Fruit fly (Drosophila melanogaster) whole organism, embryonic: ENCODE results near the gene Sr-CI.

ENCODE experiments used
- Abd-B ChIP-seq: fragments of 200-800 bp; sonication (Bioruptor generic); optimal IDR thresholded peaks from 2 replicates; lab custom pipeline; 2018; ENCODE audit warnings: missing biosample characterization, mild to moderate bottlenecking, missing genetic modification characterization, moderate library complexity
- Antp ChIP-seq: fragments of 200-800 bp; sonication (Bioruptor generic); optimal IDR thresholded peaks from 3 replicates; lab custom pipeline; 2016; ENCODE audit warnings: missing biosample characterization, missing genetic modification characterization
- CG10366 ChIP-seq: fragments of 200-800 bp; sonication (Bioruptor generic); IDR thresholded peaks from 2 replicates; pipeline ENCODE4 v1.3.6; 2022; ENCODE audit warnings: missing biosample characterization, missing genetic modification characterization
- CG10979 ChIP-seq: fragments of 200-800 bp; sonication (Bioruptor generic); optimal IDR thresholded peaks from 2 replicates; lab custom pipeline; 2018; ENCODE audit warnings: missing biosample characterization, mild to moderate bottlenecking, missing genetic modification characterization, moderate library complexity
- CG11504 ChIP-seq: fragments of 200-800 bp; sonication (Bioruptor generic); optimal IDR thresholded peaks from 3 replicates; lab custom pipeline; 2019; ENCODE audit warnings: missing biosample characterization, mild to moderate bottlenecking, missing genetic modification characterization, moderate library complexity
- CG11695 ChIP-seq: fragments of 200-800 bp; sonication (Bioruptor generic); IDR thresholded peaks from 3 replicates; pipeline ENCODE4 v1.3.6; 2022; ENCODE audit warnings: missing biosample characterization, missing genetic modification characterization
- CG12299 ChIP-seq: fragments of 200-800 bp; sonication (Bioruptor generic); optimal IDR thresholded peaks from 2 replicates; lab custom pipeline; 2018; ENCODE audit warnings: missing biosample characterization, mild to moderate bottlenecking, missing genetic modification characterization
- CG12391 ChIP-seq: fragments of 200-800 bp; sonication (Bioruptor generic); optimal IDR thresholded peaks from 3 replicates; lab custom pipeline; 2018; ENCODE audit warnings: missing biosample characterization, mild to moderate bottlenecking, missing genetic modification characterization, moderate library complexity
- CG17912 ChIP-seq: fragments of 200-800 bp; sonication (Bioruptor generic); optimal IDR thresholded peaks from 2 replicates; lab custom pipeline; 2018; ENCODE audit warnings: missing biosample characterization, mild to moderate bottlenecking, missing genetic modification characterization
- CG18262 ChIP-seq: fragments of 200-800 bp; optimal IDR thresholded peaks from 3 replicates; lab custom pipeline; 2019; ENCODE audit warnings: missing biosample characterization, mild to moderate bottlenecking, missing genetic modification characterization, moderate library complexity
- CG18599 ChIP-seq: fragments of 200-800 bp; sonication (Bioruptor generic); optimal IDR thresholded peaks from 3 replicates; lab custom pipeline; 2017; ENCODE audit warnings: missing biosample characterization, missing genetic modification characterization, mild to moderate bottlenecking, moderate library complexity, missing genetic modification reagents
- CG2712 ChIP-seq: fragments of 200-800 bp; optimal IDR thresholded peaks from 3 replicates; lab custom pipeline; 2019; ENCODE audit warnings: missing biosample characterization, mild to moderate bottlenecking, missing genetic modification characterization, moderate library complexity
- CG2875 ChIP-seq: fragments of 200-800 bp; sonication (Bioruptor generic); optimal IDR thresholded peaks from 2 replicates; lab custom pipeline; 2017; ENCODE audit warnings: missing biosample characterization, mild to moderate bottlenecking, missing genetic modification characterization, missing genetic modification reagents
- CG30431 ChIP-seq: fragments of 200-800 bp; sonication (Bioruptor generic); optimal IDR thresholded peaks from 2 replicates; lab custom pipeline; 2017; ENCODE audit warnings: missing biosample characterization, missing genetic modification characterization
- CG31365 ChIP-seq: fragments of 200-800 bp; sonication (Bioruptor generic); optimal IDR thresholded peaks from 2 replicates; lab custom pipeline; 2018; ENCODE audit warnings: missing biosample characterization, mild to moderate bottlenecking, missing genetic modification characterization
- CG31441 ChIP-seq: fragments of 200-800 bp; sonication (Bioruptor generic); IDR thresholded peaks from 2 replicates; pipeline ENCODE4 v1.3.6; 2022; ENCODE audit warnings: missing biosample characterization, missing genetic modification characterization
- CG34224 ChIP-seq: fragments of 200-800 bp; sonication (Bioruptor generic); IDR thresholded peaks from 3 replicates; pipeline ENCODE4 v1.3.6; 2022; ENCODE audit warnings: missing biosample characterization, missing genetic modification characterization; ENCODE audit not compliant: partially characterized antibody
- CG6813 ChIP-seq: fragments of 200-800 bp; sonication (Bioruptor generic); optimal IDR thresholded peaks from 2 replicates; lab custom pipeline; 2017; ENCODE audit warnings: missing biosample characterization, missing genetic modification characterization, mild to moderate bottlenecking, moderate library complexity, missing genetic modification reagents
- CG8281 ChIP-seq: fragments of 200-800 bp; sonication (Bioruptor generic); optimal IDR thresholded peaks from 2 replicates; lab custom pipeline; 2018; ENCODE audit warnings: missing biosample characterization, mild to moderate bottlenecking, missing genetic modification characterization, moderate library complexity
- CG9609 ChIP-seq: fragments of 200-800 bp; sonication (Bioruptor generic); optimal IDR thresholded peaks from 3 replicates; lab custom pipeline; 2016; ENCODE audit warnings: missing biosample characterization, missing genetic modification characterization
- CG9876 ChIP-seq: fragments of 200-800 bp; sonication (Bioruptor generic); optimal IDR thresholded peaks from 2 replicates; lab custom pipeline; 2016; ENCODE audit warnings: missing biosample characterization, missing genetic modification characterization
- CrebB ChIP-seq: fragments of 200-800 bp; sonication (Bioruptor generic); optimal IDR thresholded peaks from 3 replicates; lab custom pipeline; 2018; ENCODE audit warnings: missing biosample characterization, mild to moderate bottlenecking, missing genetic modification characterization
- D19B ChIP-seq: fragments of 200-800 bp; sonication (Bioruptor generic); optimal IDR thresholded peaks from 2 replicates; lab custom pipeline; 2017; ENCODE audit warnings: missing biosample characterization, mild to moderate bottlenecking, missing genetic modification characterization
- Doc2 ChIP-seq: fragments of 200-800 bp; sonication (Bioruptor generic); IDR thresholded peaks from 2 replicates; pipeline ENCODE4 v1.3.6; 2022; ENCODE audit warnings: missing biosample characterization, missing genetic modification characterization
- Dref ChIP-seq: fragments of 200-800 bp; sonication (Bioruptor generic); IDR thresholded peaks from 2 replicates; pipeline ENCODE4 v1.3.6; 2022; ENCODE audit warnings: missing biosample characterization, missing genetic modification characterization
- ERR ChIP-seq: fragments of 200-800 bp; sonication (Bioruptor generic); optimal IDR thresholded peaks from 2 replicates; lab custom pipeline; 2016; ENCODE audit warnings: missing biosample characterization, missing genetic modification characterization
- Fer1 ChIP-seq: fragments of 200-800 bp; sonication (Bioruptor generic); optimal IDR thresholded peaks from 2 replicates; lab custom pipeline; 2017; ENCODE audit warnings: missing biosample characterization, mild to moderate bottlenecking, missing genetic modification characterization
- Hmr ChIP-seq: fragments of 200-800 bp; sonication (Bioruptor generic); optimal IDR thresholded peaks from 3 replicates; lab custom pipeline; 2017; ENCODE audit warnings: mild to moderate bottlenecking, missing biosample characterization, missing genetic modification reagents, missing genetic modification characterization
- Hr51 ChIP-seq, 2 experiments: fragments of 200-800 bp; sonication (Bioruptor generic); optimal IDR thresholded peaks; 2 replicates in 1 of 2; 3 replicates in 1 of 2; lab custom pipeline; 2016 to 2018; ENCODE audit warnings: missing biosample characterization in 2 of 2, missing genetic modification characterization in 2 of 2, mild to moderate bottlenecking in 1 of 2, moderate library complexity in 1 of 2
- Lhr ChIP-seq: fragments of 200-800 bp; sonication (Bioruptor generic); optimal IDR thresholded peaks from 3 replicates; lab custom pipeline; 2017; ENCODE audit warnings: mild to moderate bottlenecking, missing biosample characterization, missing genetic modification reagents, missing genetic modification characterization
- MBD-R2 ChIP-seq: fragments of 200-800 bp; sonication (Bioruptor generic); IDR thresholded peaks from 2 replicates; pipeline ENCODE4 v1.3.6; 2022; ENCODE audit warnings: missing biosample characterization, missing genetic modification characterization
- Mrtf ChIP-seq: fragments of 200-800 bp; sonication (Bioruptor generic); IDR thresholded peaks from 3 replicates; pipeline ENCODE4 v1.3.6; 2022; ENCODE audit warnings: missing biosample characterization, missing genetic modification characterization
- NC2β ChIP-seq: fragments of 200-800 bp; sonication (Bioruptor generic); optimal IDR thresholded peaks from 2 replicates; lab custom pipeline; 2016; ENCODE audit warnings: missing biosample characterization, missing genetic modification characterization
- PHDP ChIP-seq: fragments of 200-800 bp; sonication (Bioruptor generic); optimal IDR thresholded peaks from 3 replicates; lab custom pipeline; 2018; ENCODE audit warnings: missing biosample characterization, mild to moderate bottlenecking, missing genetic modification characterization, moderate library complexity
- Taf1 ChIP-seq: fragments of 200-800 bp; sonication (Bioruptor generic); IDR thresholded peaks from 2 replicates; pipeline ENCODE4 v1.3.6; 2022; ENCODE audit warnings: missing biosample characterization, missing genetic modification characterization
- Xrp1 ChIP-seq: fragments of 200-800 bp; sonication (Bioruptor generic); IDR thresholded peaks from 2 replicates; pipeline ENCODE4 v1.3.6; 2022; ENCODE audit warnings: missing biosample characterization, missing genetic modification characterization
- btn ChIP-seq: fragments of 200-800 bp; sonication (Bioruptor generic); optimal IDR thresholded peaks from 2 replicates; lab custom pipeline; 2016; ENCODE audit warnings: missing biosample characterization, missing genetic modification characterization
- chm ChIP-seq: fragments of 200-800 bp; sonication (Bioruptor generic); IDR thresholded peaks from 2 replicates; pipeline ENCODE4 v1.3.6; 2022; ENCODE audit warnings: missing biosample characterization, missing genetic modification characterization
- dmrt99B ChIP-seq: fragments of 200-800 bp; sonication (Bioruptor generic); optimal IDR thresholded peaks from 2 replicates; lab custom pipeline; 2018; ENCODE audit warnings: missing biosample characterization, mild to moderate bottlenecking, missing genetic modification characterization, moderate library complexity
- fd102C ChIP-seq: fragments of 200-800 bp; sonication (Bioruptor generic); optimal IDR thresholded peaks from 2 replicates; lab custom pipeline; 2018; ENCODE audit warnings: missing biosample characterization, mild to moderate bottlenecking, missing genetic modification characterization, moderate library complexity
- gem ChIP-seq: fragments of 200-800 bp; sonication (Bioruptor generic); optimal IDR thresholded peaks from 2 replicates; lab custom pipeline; 2019; ENCODE audit warnings: missing biosample characterization, mild to moderate bottlenecking, missing genetic modification characterization, moderate library complexity
- ham ChIP-seq: fragments of 200-800 bp; sonication (Bioruptor generic); IDR thresholded peaks from 2 replicates; pipeline ENCODE4 v1.3.6; 2022; ENCODE audit warnings: missing biosample characterization, missing genetic modification characterization
- pan ChIP-seq, 4 experiments: fragments of >200 bp in 3 of 4; fragments of 200-800 bp in 1 of 4; sonication (Bioruptor generic) in 1 of 4; optimal IDR thresholded peaks in 3 of 4; IDR thresholded peaks in 1 of 4; 2 replicates each; pipeline versions ENCODE4 v1.3.6 to Lab custom; 2017 to 2022; ENCODE audit warnings: missing biosample characterization in 2 of 4, missing genetic modification characterization in 2 of 4, mixed read lengths in 1 of 4
- pho ChIP-seq: fragments of 200-800 bp; sonication (Bioruptor generic); optimal IDR thresholded peaks from 2 replicates; lab custom pipeline; 2016; ENCODE audit warnings: missing biosample characterization, missing genetic modification characterization
- row ChIP-seq: fragments of 200-800 bp; sonication (Bioruptor generic); IDR thresholded peaks from 3 replicates; pipeline ENCODE4 v1.3.6; 2022; ENCODE audit warnings: missing biosample characterization, missing genetic modification characterization
- sim ChIP-seq: fragments of 200-800 bp; sonication (Bioruptor generic); IDR thresholded peaks from 2 replicates; pipeline ENCODE4 v1.3.6; 2022; ENCODE audit warnings: missing biosample characterization, missing genetic modification characterization
- slp2 ChIP-seq: fragments of 200-800 bp; sonication (Bioruptor generic); optimal IDR thresholded peaks from 2 replicates; lab custom pipeline; 2016; ENCODE audit warnings: missing biosample characterization, missing genetic modification characterization
- sqz ChIP-seq: fragments of 200-800 bp; sonication (Bioruptor generic); optimal IDR thresholded peaks from 3 replicates; lab custom pipeline; 2018; ENCODE audit warnings: missing biosample characterization, mild to moderate bottlenecking, missing genetic modification characterization
- vvl ChIP-seq: fragments of 200-800 bp; sonication (Bioruptor generic); IDR thresholded peaks from 2 replicates; pipeline ENCODE4 v1.3.6; 2022; ENCODE audit warnings: missing biosample characterization, missing genetic modification characterization

Sr-CI gene

DNA sequence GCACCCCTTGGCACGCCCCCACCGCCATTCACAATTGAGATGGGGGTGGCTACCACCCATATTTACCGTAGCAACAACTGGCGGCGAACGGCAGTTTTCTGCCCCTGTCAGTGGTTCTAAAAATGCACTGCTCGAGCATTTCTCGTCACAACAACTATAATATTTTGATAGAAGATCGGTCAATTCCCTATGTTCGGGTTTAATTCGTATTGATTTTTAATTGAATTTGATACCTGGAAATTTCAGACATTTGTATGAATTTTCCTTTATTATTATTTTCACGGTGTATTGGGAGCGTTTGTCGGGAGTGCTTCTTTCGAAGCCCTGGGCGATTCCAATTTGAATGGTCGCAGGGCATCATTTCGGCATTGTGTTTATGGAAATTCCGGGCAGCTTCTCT is 11.6 kb downstream of the Sr-CI start (continued):
- TF ChIP-seq CG10979 (tag; lab: Kevin White, UChicago) = peak; percentile 69
- no peak for TF ChIP-seq chm (GFP tag; lab: Robert Waterston, UW)
- TF ChIP-seq fd102C (GFP tag; lab: Kevin White, UChicago) = no peak
- TF ChIP-seq Hr51 (GFP tag; optimal IDR thresholded peaks at IDR 0.05; lab: Kevin White, UChicago) = peak in 1 of 2 experiments; percentile 66
- peak; percentile 48 for TF ChIP-seq sqz (GFP tag; lab: Kevin White, UChicago)
- peak; percentile 44 for TF ChIP-seq CG6813 (GFP tag; lab: Kevin White, UChicago)
- peak; percentile 19; the same call in 1 of the 2 replicates for TF ChIP-seq CG10366 (GFP tag; lab: Robert Waterston, UW)
- TF ChIP-seq CrebB (tag; lab: Kevin White, UChicago) = no peak
- TF ChIP-seq slp2 (GFP tag; lab: Kevin White, UChicago) = no peak
- no peak for TF ChIP-seq pho
- TF ChIP-seq btn (GFP tag; lab: Kevin White, UChicago) = no peak
- no peak for TF ChIP-seq Mrtf
- no peak for TF ChIP-seq MBD-R2 (GFP tag; lab: Robert Waterston, UW)
- peak; percentile 89 for TF ChIP-seq Xrp1 (GFP tag; lab: Robert Waterston, UW)
- TF ChIP-seq Antp (GFP tag; lab: Kevin White, UChicago) = no peak
- no peak for TF ChIP-seq CG9609 (GFP tag; lab: Kevin White, UChicago)
- no peak for TF ChIP-seq CG17912 (GFP tag; lab: Kevin White, UChicago)
- no peak for TF ChIP-seq ERR (GFP tag; lab: Kevin White, UChicago)
- peak; percentile 18 for TF ChIP-seq CG8281 (tag; lab: Kevin White, UChicago)
- TF ChIP-seq CG2875 = no peak
- TF ChIP-seq PHDP (tag; lab: Kevin White, UChicago) = peak; percentile 40
- TF ChIP-seq pan (optimal IDR thresholded peaks at IDR 0.05; lab: Kevin White, UChicago) = no peak
- peak in 1 of 2 experiments; percentile 84 for TF ChIP-seq pan (GFP tag; optimal IDR thresholded peaks at IDR 0.05 in 1 of 2, IDR thresholded peaks at IDR 0.05 in 1 of 2)
- no peak for TF ChIP-seq CG9876 (GFP tag; lab: Kevin White, UChicago)

dm6 chr2L:4133960-4134359 is 12.5 kb downstream of the Sr-CI start:
- TF ChIP-seq Taf1 = no peak
- TF ChIP-seq CG30431 (GFP tag; lab: Kevin White, UChicago) = no peak
- no peak for TF ChIP-seq ham (GFP tag; lab: Robert Waterston, UW)
- no peak for TF ChIP-seq CG34224 (GFP tag; lab: Robert Waterston, UW)
- TF ChIP-seq CG12299 (tag; lab: Kevin White, UChicago) = no peak
- TF ChIP-seq NC2β = no peak
- no peak for TF ChIP-seq Doc2 (GFP tag; lab: Robert Waterston, UW)
- TF ChIP-seq Hmr (GFP tag; lab: Kevin White, UChicago) = peak; percentile 3
- 0 out of 2 replicates have a peak, but pooled peaks have one; percentile 31 for TF ChIP-seq CG31441
- peak; percentile 41 for TF ChIP-seq CG18262
- TF ChIP-seq D19B = peak; percentile 78
- no peak for TF ChIP-seq Lhr (GFP tag; lab: Kevin White, UChicago)
- TF ChIP-seq Abd-B = no peak
- no peak for TF ChIP-seq CG11504 (tag; lab: Kevin White, UChicago)
- TF ChIP-seq dmrt99B = peak; percentile 43
- no peak for TF ChIP-seq vvl
- peak; percentile 18 for TF ChIP-seq gem (tag; lab: Kevin White, UChicago)
- TF ChIP-seq CG31365 (tag; lab: Kevin White, UChicago) = no peak
- TF ChIP-seq sim = no peak
- TF ChIP-seq CG2712 = peak; percentile 62
- TF ChIP-seq CG12391 (tag; lab: Kevin White, UChicago) = peak; percentile 4
- 0 out of 3 replicates have a peak, but pooled peaks have one; percentile 14 for TF ChIP-seq CG11695 (GFP tag; lab: Robert Waterston, UW)
- no peak for TF ChIP-seq Fer1
- TF ChIP-seq row = peak; percentile 33; the same call in 1 of the 3 replicates
- peak; percentile 11 for TF ChIP-seq CG10979 (tag; lab: Kevin White, UChicago)
- TF ChIP-seq CG18599 (GFP tag; lab: Kevin White, UChicago) = peak; percentile 47
- TF ChIP-seq Dref (GFP tag; lab: Robert Waterston, UW) = no peak
